Worm (Caenorhabditis elegans) whole organism, mixed stage, embryonic: ENCODE results near the gene btbd-10.
"Not testable (repeated sequence)": the region's sequence is repeated elsewhere in the genome, so short reads cannot be mapped to it uniquely, and the experiment has no call there.

ENCODE experiments used
- M03D4.4 ChIP-seq: sonication (generic microtip); optimal IDR thresholded peaks from 2 replicates; lab custom pipeline; 2017; ENCODE audit warnings: mild to moderate bottlenecking, missing genetic modification characterization, missing compliant biosample characterization
- bed-3 ChIP-seq: fragments of 200-800 bp; sonication (Bioruptor generic); optimal IDR thresholded peaks from 3 replicates; lab custom pipeline; 2018; ENCODE audit warnings: mild to moderate bottlenecking, missing genetic modification characterization, moderate library complexity, missing compliant biosample characterization
- ceh-39 ChIP-seq: fragments of 150-350 bp; optimal IDR thresholded peaks from 2 replicates; lab custom pipeline; 2014; ENCODE audit warnings: missing biosample characterization, missing genetic modification characterization
- ceh-43 ChIP-seq: fragments of 200-800 bp; sonication (Bioruptor generic); optimal IDR thresholded peaks from 2 replicates; lab custom pipeline; 2018; ENCODE audit warnings: mild to moderate bottlenecking, missing genetic modification characterization, moderate library complexity, missing compliant biosample characterization
- ceh-83 ChIP-seq: fragments of 200-800 bp; sonication (Bioruptor generic); optimal IDR thresholded peaks from 2 replicates; lab custom pipeline; 2018; ENCODE audit warnings: mild to moderate bottlenecking, missing genetic modification characterization, missing compliant biosample characterization
- ces-1 ChIP-seq: fragments of 150-350 bp; optimal IDR thresholded peaks from 2 replicates; lab custom pipeline; 2014; ENCODE audit warnings: missing biosample characterization, missing genetic modification reagents, missing genetic modification characterization
- cnd-1 ChIP-seq: fragments of 200-800 bp; sonication (Bioruptor generic); optimal IDR thresholded peaks from 2 replicates; lab custom pipeline; 2018; ENCODE audit warnings: mild to moderate bottlenecking, missing genetic modification characterization, missing compliant biosample characterization
- drap-1 ChIP-seq: fragments of 200-800 bp; sonication (Bioruptor generic); optimal IDR thresholded peaks from 3 replicates; lab custom pipeline; 2018; ENCODE audit warnings: mild to moderate bottlenecking, missing genetic modification characterization, missing compliant biosample characterization
- elt-1 ChIP-seq: sonication (generic microtip); optimal IDR thresholded peaks from 2 replicates; lab custom pipeline; 2017; ENCODE audit warnings: missing genetic modification characterization, mild to moderate bottlenecking, missing compliant biosample characterization, antibody characterized with exemption, moderate library complexity, borderline replicate concordance; ENCODE audit not compliant: insufficient read depth
- elt-3 ChIP-seq: fragments of 150-350 bp; optimal IDR thresholded peaks from 2 replicates; lab custom pipeline; 2014; ENCODE audit warnings: missing biosample characterization, missing genetic modification characterization
- flh-1 ChIP-seq: fragments of 200-800 bp; sonication (Bioruptor generic); optimal IDR thresholded peaks from 2 replicates; lab custom pipeline; 2018; ENCODE audit warnings: mild to moderate bottlenecking, missing genetic modification characterization, moderate library complexity, missing compliant biosample characterization
- ham-2 ChIP-seq: fragments of 200-800 bp; sonication (Bioruptor generic); optimal IDR thresholded peaks from 2 replicates; lab custom pipeline; 2018; ENCODE audit warnings: mild to moderate bottlenecking, missing genetic modification characterization, missing compliant biosample characterization
- hlh-1 ChIP-seq: fragments of 150-350 bp; optimal IDR thresholded peaks from 2 replicates; lab custom pipeline; 2014; ENCODE audit warnings: missing biosample characterization, missing genetic modification reagents, missing genetic modification characterization
- lin-13 ChIP-seq: fragments of 150-350 bp; optimal IDR thresholded peaks from 2 replicates; lab custom pipeline; 2014; ENCODE audit warnings: missing biosample characterization, missing genetic modification characterization
- lin-32 ChIP-seq: fragments of 200-800 bp; sonication (Bioruptor generic); optimal IDR thresholded peaks from 2 replicates; lab custom pipeline; 2018; ENCODE audit warnings: mild to moderate bottlenecking, missing genetic modification characterization, missing compliant biosample characterization
- lsy-2 ChIP-seq: fragments of 150-350 bp; optimal IDR thresholded peaks from 2 replicates; lab custom pipeline; 2014; ENCODE audit warnings: missing biosample characterization, missing genetic modification characterization
- mab-5 ChIP-seq: fragments of 150-350 bp; optimal IDR thresholded peaks from 2 replicates; lab custom pipeline; 2014; ENCODE audit warnings: missing biosample characterization, missing genetic modification characterization
- mep-1 ChIP-seq: fragments of 150-350 bp; optimal IDR thresholded peaks from 2 replicates; lab custom pipeline; 2017; ENCODE audit warnings: missing biosample characterization, missing genetic modification reagents, missing genetic modification characterization, inconsistent platforms
- mls-2 ChIP-seq: sonication (generic microtip); optimal IDR thresholded peaks from 2 replicates; lab custom pipeline; 2016; ENCODE audit warnings: mild to moderate bottlenecking, missing genetic modification characterization, moderate library complexity, missing compliant biosample characterization
- nhr-12 ChIP-seq: fragments of 150-350 bp; optimal IDR thresholded peaks from 2 replicates; lab custom pipeline; 2014; ENCODE audit warnings: missing biosample characterization, missing genetic modification characterization
- nhr-2 ChIP-seq: fragments of 150-350 bp; optimal IDR thresholded peaks from 2 replicates; lab custom pipeline; 2014; ENCODE audit warnings: missing biosample characterization, missing genetic modification characterization
- nhr-237 ChIP-seq: fragments of 150-350 bp; optimal IDR thresholded peaks from 2 replicates; lab custom pipeline; 2014; ENCODE audit warnings: missing biosample characterization, missing genetic modification characterization
- nhr-76 ChIP-seq: sonication (generic microtip); optimal IDR thresholded peaks from 2 replicates; lab custom pipeline; 2017; ENCODE audit warnings: missing biosample characterization, missing genetic modification characterization
- pha-4 ChIP-seq: fragments of 150-350 bp; optimal IDR thresholded peaks from 2 replicates; lab custom pipeline; 2018; ENCODE audit warnings: missing biosample characterization, missing genetic modification reagents, missing genetic modification characterization
- sem-2 ChIP-seq: fragments of 200-800 bp; sonication (Bioruptor generic); optimal IDR thresholded peaks from 2 replicates; lab custom pipeline; 2018; ENCODE audit warnings: mild to moderate bottlenecking, missing genetic modification characterization, missing compliant biosample characterization
- snpc-4 ChIP-seq: fragments of 150-350 bp; optimal IDR thresholded peaks from 2 replicates; lab custom pipeline; 2014; ENCODE audit warnings: missing biosample characterization, missing genetic modification characterization
- sptf-1 ChIP-seq: sonication (generic microtip); optimal IDR thresholded peaks from 2 replicates; lab custom pipeline; 2017; ENCODE audit warnings: mild to moderate bottlenecking, missing genetic modification characterization, moderate library complexity, missing compliant biosample characterization
- tbx-8 ChIP-seq: fragments of 200-800 bp; sonication (Bioruptor generic); optimal IDR thresholded peaks from 2 replicates; lab custom pipeline; 2018; ENCODE audit warnings: mild to moderate bottlenecking, missing genetic modification characterization, moderate library complexity, missing compliant biosample characterization
- unc-120 ChIP-seq: sonication (generic microtip); optimal IDR thresholded peaks from 2 replicates; lab custom pipeline; 2017; ENCODE audit warnings: missing genetic modification characterization, missing compliant biosample characterization; ENCODE audit not compliant: poor library complexity, severe bottlenecking
- unc-39 ChIP-seq: fragments of 150-350 bp; optimal IDR thresholded peaks from 2 replicates; lab custom pipeline; 2014; ENCODE audit warnings: missing biosample characterization, missing genetic modification characterization
- unc-62 ChIP-seq: fragments of 150-350 bp; optimal IDR thresholded peaks from 2 replicates; lab custom pipeline; 2014; ENCODE audit warnings: missing biosample characterization, missing genetic modification reagents, missing genetic modification characterization
- ztf-11 ChIP-seq: fragments of 150-350 bp; optimal IDR thresholded peaks from 2 replicates; lab custom pipeline; 2014; ENCODE audit warnings: missing biosample characterization, missing genetic modification characterization

btbd-10 gene

ce11 chrII:4932727-4933126 is 27.9 kb downstream of the btbd-10 start, which contains the start of gene msp-152:
Gene msp-152 (plus strand): TSS chrII:4933027.
- TF ChIP-seq M03D4.4 (tag; lab: Kevin White, UChicago); ceh-83 (GFP tag; lab: Kevin White, UChicago); unc-62 (GFP tag; lab: Kevin White, UChicago): not testable (repeated sequence)

- TF ChIP-seq pha-4 (tag; lab: Kevin White, UChicago) = no peak
- no peak for TF ChIP-seq nhr-2 (tag; lab: Kevin White, UChicago)
- TF ChIP-seq ceh-43 (GFP tag; lab: Kevin White, UChicago) = no peak
These were observed 30.1 kb downstream of the btbd-10 start, which contains the start of gene gst-30 for ce11 chrII:4934954-4935353. Gene gst-30 (minus strand): TSS chrII:4935054.

- TF ChIP-seq sptf-1 (tag; lab: Kevin White, UChicago) (no peak), unc-39 (tag; lab: Kevin White, UChicago) (no peak), elt-3 (no peak), flh-1 (GFP tag; lab: Kevin White, UChicago) (no peak), ces-1 (GFP tag; lab: Kevin White, UChicago) (peak; percentile 71), ceh-39 (tag; lab: Kevin White, UChicago) (peak; percentile 39), elt-1 (tag; lab: Kevin White, UChicago) (no peak)
These were observed 30.7 kb downstream of the btbd-10 start, which contains the start of gene ZK546.5 for ce11 chrII:4935518-4935917. Gene ZK546.5 (plus strand): TSS chrII:4935818.

- TF ChIP-seq cnd-1 = no peak
- TF ChIP-seq sem-2 (GFP tag; lab: Kevin White, UChicago) = no peak
- no peak for TF ChIP-seq elt-3
- no peak for TF ChIP-seq mab-5 (tag; lab: Kevin White, UChicago)
- TF ChIP-seq unc-39 (tag; lab: Kevin White, UChicago) = no peak
- TF ChIP-seq ham-2 (GFP tag; lab: Kevin White, UChicago) = no peak
- TF ChIP-seq ceh-83 (GFP tag; lab: Kevin White, UChicago) = no peak
- no peak for TF ChIP-seq ceh-43 (GFP tag; lab: Kevin White, UChicago)
- no peak for TF ChIP-seq ztf-11 (tag; lab: Kevin White, UChicago)
- TF ChIP-seq unc-62 (GFP tag; lab: Kevin White, UChicago) = no peak
- no peak for TF ChIP-seq nhr-12 (tag; lab: Kevin White, UChicago)
- TF ChIP-seq sptf-1 (tag; lab: Kevin White, UChicago) = no peak
- no peak for TF ChIP-seq lsy-2 (tag; lab: Kevin White, UChicago)
- TF ChIP-seq mls-2 (tag; lab: Kevin White, UChicago) = no peak
- no peak for TF ChIP-seq mep-1 (tag; lab: Kevin White, UChicago)
These were observed 32.9 kb downstream of the btbd-10 start, which contains the start of gene ZK546.4 for ce11 chrII:4937743-4938142. Gene ZK546.4 (plus strand): TSS chrII:4938043.

- TF ChIP-seq mls-2 (tag; lab: Kevin White, UChicago) = no peak
- TF ChIP-seq elt-3 = no peak
- TF ChIP-seq nhr-12 (tag; lab: Kevin White, UChicago) = no peak
- TF ChIP-seq ces-1 (GFP tag; lab: Kevin White, UChicago) = no peak
- no peak for TF ChIP-seq tbx-8 (GFP tag; lab: Kevin White, UChicago)
- TF ChIP-seq nhr-76 (tag; lab: Kevin White, UChicago) = no peak
These were observed 36.2 kb downstream of the btbd-10 start, which contains the start of gene cblc-1 for ce11 chrII:4941050-4941449. Gene cblc-1 (minus strand): TSS chrII:4941150.

ce11 chrII:4941541-4942206 is 36.9 kb downstream of the btbd-10 start, which contains the start of gene ZK546.19:
Gene ZK546.19 (plus strand): TSS chrII:4941726.
- TF ChIP-seq ces-1 (GFP tag; lab: Kevin White, UChicago) = peak; percentile 30
- peak; percentile 98 for TF ChIP-seq elt-1 (tag; lab: Kevin White, UChicago)
- TF ChIP-seq snpc-4 (tag; lab: Kevin White, UChicago) = no peak

- TF ChIP-seq mab-5 (tag; lab: Kevin White, UChicago) = no peak
- peak; percentile 24 for TF ChIP-seq pha-4 (tag; lab: Kevin White, UChicago)
- TF ChIP-seq mls-2 (tag; lab: Kevin White, UChicago) = peak; percentile 88
- no peak for TF ChIP-seq hlh-1 (tag; lab: Kevin White, UChicago)
- peak; percentile 90 for TF ChIP-seq ham-2 (GFP tag; lab: Kevin White, UChicago)
- TF ChIP-seq nhr-237 (tag; lab: Kevin White, UChicago) = no peak
- peak; percentile 57 for TF ChIP-seq lin-13 (tag; lab: Kevin White, UChicago)
- no peak for TF ChIP-seq elt-3
- peak; percentile 25 for TF ChIP-seq nhr-76 (tag; lab: Kevin White, UChicago)
- TF ChIP-seq lin-32 (GFP tag; lab: Kevin White, UChicago) = peak; percentile 64
- TF ChIP-seq ces-1 (GFP tag; lab: Kevin White, UChicago) = no peak
- no peak for TF ChIP-seq nhr-12 (tag; lab: Kevin White, UChicago)
- peak; percentile 64 for TF ChIP-seq unc-120 (tag; lab: Kevin White, UChicago)
- peak; percentile 84 for TF ChIP-seq M03D4.4 (tag; lab: Kevin White, UChicago)
- TF ChIP-seq drap-1 (GFP tag; lab: Kevin White, UChicago) = peak; percentile 86
- peak; percentile 75 for TF ChIP-seq sem-2 (GFP tag; lab: Kevin White, UChicago)
- peak; percentile 72 for TF ChIP-seq ceh-43 (GFP tag; lab: Kevin White, UChicago)
- TF ChIP-seq sptf-1 (tag; lab: Kevin White, UChicago) = peak; percentile 90
- TF ChIP-seq unc-39 (tag; lab: Kevin White, UChicago) = no peak
- TF ChIP-seq cnd-1 = peak; percentile 92
- peak; percentile 58 for TF ChIP-seq bed-3
- peak; percentile 90 for TF ChIP-seq ceh-83 (GFP tag; lab: Kevin White, UChicago)
- TF ChIP-seq snpc-4 (tag; lab: Kevin White, UChicago) = no peak
These were observed 37.6 kb downstream of the btbd-10 start for ce11 chrII:4942397-4942796.
